Fruit fly (Drosophila melanogaster) whole organism: Measurements from ENCODE around the gene CG42847.

Experiments
- CG8478 ChIP-seq: fragments of >200 bp; optimal IDR thresholded peaks from 2 replicates; lab custom pipeline; 2018; ENCODE audit warnings: inconsistent platforms
- Dll ChIP-seq: fragments of >200 bp; optimal IDR thresholded peaks from 2 replicates; lab custom pipeline; 2017
- EcR ChIP-seq, 2 experiments: fragments of >200 bp; optimal IDR thresholded peaks; 2 replicates each; lab custom pipeline; 2017; ENCODE audit warnings: missing biosample characterization in 2 of 2, missing genetic modification characterization in 2 of 2, missing genetic modification reagents in 2 of 2
- pan ChIP-seq: fragments of >200 bp; optimal IDR thresholded peaks from 2 replicates; lab custom pipeline; 2017
- psq ChIP-seq: fragments of >200 bp; optimal IDR thresholded peaks from 2 replicates; lab custom pipeline; 2017
- usp ChIP-seq: fragments of >200 bp; optimal IDR thresholded peaks from 2 replicates; lab custom pipeline; 2017; ENCODE audit warnings: missing biosample characterization, missing genetic modification characterization, mixed read lengths

CG42847 gene

dm6 chr2L:9460092-9460473, 32.4 kb downstream of the CG42847 start:
- TF ChIP-seq pan (lab: Kevin White, UChicago) (no peak), CG8478 (no peak), Dll (no peak), usp (GFP tag; lab: Kevin White, UChicago) (no peak), EcR (GFP tag; optimal IDR thresholded peaks at IDR 0.05; lab: Kevin White, UChicago) (no peak), psq (lab: Kevin White, UChicago) (no peak)

dm6 chr2L:9464455-9465063, 36.9 kb downstream of the CG42847 start:
- TF ChIP-seq usp (GFP tag; lab: Kevin White, UChicago): no peak
- TF ChIP-seq psq (lab: Kevin White, UChicago): no peak
- TF ChIP-seq pan (lab: Kevin White, UChicago): no peak
- no peak for TF ChIP-seq EcR (GFP tag; optimal IDR thresholded peaks at IDR 0.05; lab: Kevin White, UChicago)

- TF ChIP-seq usp (GFP tag; lab: Kevin White, UChicago) (no peak), psq (lab: Kevin White, UChicago) (no peak), EcR (GFP tag; optimal IDR thresholded peaks at IDR 0.05; lab: Kevin White, UChicago) (no peak), Dll (no peak), pan (lab: Kevin White, UChicago) (no peak), CG8478 (no peak)
These were observed 39.7 kb downstream of the CG42847 start for dm6 chr2L:9467392-9467791.
